Fruit fly (Drosophila melanogaster) whole organism, adult: Measurements from ENCODE around the gene Setx.

Experiments used
- CG11617 ChIP-seq: fragments of 200-800 bp; sonication (Bioruptor generic); optimal IDR thresholded peaks from 2 replicates; lab custom pipeline; 2017; ENCODE audit warnings: mild to moderate bottlenecking, missing biosample characterization, missing genetic modification reagents, missing genetic modification characterization
- CG12768 ChIP-seq: fragments of 200-800 bp; sonication (Bioruptor generic); optimal IDR thresholded peaks from 2 replicates; lab custom pipeline; 2017; ENCODE audit warnings: missing biosample characterization, missing genetic modification characterization, mild to moderate bottlenecking, moderate library complexity, missing genetic modification reagents
- CG14711 ChIP-seq: fragments of 200-800 bp; sonication (Bioruptor generic); optimal IDR thresholded peaks from 2 replicates; lab custom pipeline; 2018; ENCODE audit warnings: missing biosample characterization, mild to moderate bottlenecking, missing genetic modification characterization, moderate library complexity
- CG1620 ChIP-seq: fragments of 200-800 bp; sonication (Bioruptor generic); optimal IDR thresholded peaks from 2 replicates; lab custom pipeline; 2016; ENCODE audit warnings: missing biosample characterization, missing genetic modification characterization
- CG33017 ChIP-seq: fragments of 200-800 bp; sonication (Bioruptor generic); optimal IDR thresholded peaks from 2 replicates; lab custom pipeline; 2018; ENCODE audit warnings: missing biosample characterization, mild to moderate bottlenecking, missing genetic modification characterization, moderate library complexity
- CG5204 ChIP-seq: fragments of 200-800 bp; sonication (Bioruptor generic); optimal IDR thresholded peaks from 2 replicates; lab custom pipeline; 2016; ENCODE audit warnings: missing biosample characterization, missing genetic modification characterization
- CG7045 ChIP-seq: fragments of 200-800 bp; sonication (Bioruptor generic); optimal IDR thresholded peaks from 2 replicates; lab custom pipeline; 2017; ENCODE audit warnings: missing biosample characterization, mild to moderate bottlenecking, missing genetic modification characterization
- CG7101 ChIP-seq: fragments of 200-800 bp; sonication (Bioruptor generic); optimal IDR thresholded peaks from 2 replicates; lab custom pipeline; 2018; ENCODE audit warnings: missing biosample characterization, mild to moderate bottlenecking, missing genetic modification characterization, moderate library complexity
- Clk ChIP-seq: fragments of 200-800 bp; sonication (Bioruptor generic); optimal IDR thresholded peaks from 2 replicates; lab custom pipeline; 2017; ENCODE audit warnings: missing biosample characterization, missing genetic modification characterization
- Crg-1 ChIP-seq: fragments of 200-800 bp; sonication (Bioruptor generic); optimal IDR thresholded peaks from 2 replicates; lab custom pipeline; 2016; ENCODE audit warnings: missing biosample characterization, missing genetic modification characterization
- Hr96 ChIP-seq: fragments of 200-800 bp; sonication (Bioruptor generic); optimal IDR thresholded peaks from 2 replicates; lab custom pipeline; 2016; ENCODE audit warnings: missing biosample characterization, missing genetic modification characterization
- Mnt ChIP-seq: fragments of 200-800 bp; sonication (Bioruptor generic); optimal IDR thresholded peaks from 2 replicates; lab custom pipeline; 2016; ENCODE audit warnings: missing biosample characterization, mild to moderate bottlenecking, missing genetic modification characterization
- bab1 ChIP-seq: fragments of 200-800 bp; sonication (Bioruptor generic); optimal IDR thresholded peaks from 3 replicates; lab custom pipeline; 2019; ENCODE audit warnings: missing biosample characterization, mild to moderate bottlenecking, missing genetic modification characterization, moderate library complexity
- cic ChIP-seq: fragments of 200-800 bp; sonication (Bioruptor generic); optimal IDR thresholded peaks from 2 replicates; lab custom pipeline; 2017; ENCODE audit warnings: missing biosample characterization, mild to moderate bottlenecking, missing genetic modification characterization, moderate library complexity
- cnc ChIP-seq, 2 experiments: fragments of >200 bp; optimal IDR thresholded peaks; 2 replicates each; lab custom pipeline; 2017
- kay ChIP-seq: fragments of 200-800 bp; sonication (Bioruptor generic); peaks from one replicate; lab custom pipeline; 2016; ENCODE audit warnings: missing biosample characterization, missing genetic modification characterization, borderline replicate concordance
- ovo ChIP-seq: fragments of 200-800 bp; sonication (Bioruptor generic); optimal IDR thresholded peaks from 2 replicates; lab custom pipeline; 2016; ENCODE audit warnings: missing biosample characterization, missing genetic modification characterization
- pad ChIP-seq: fragments of 200-800 bp; sonication (Bioruptor generic); optimal IDR thresholded peaks from 3 replicates; lab custom pipeline; 2017; ENCODE audit warnings: missing biosample characterization, missing genetic modification characterization, mild to moderate bottlenecking, moderate library complexity, missing genetic modification reagents
- tj ChIP-seq: fragments of 200-800 bp; sonication (Bioruptor generic); optimal IDR thresholded peaks from 3 replicates; lab custom pipeline; 2017; ENCODE audit warnings: missing biosample characterization, mild to moderate bottlenecking, missing genetic modification characterization, moderate library complexity
- toe ChIP-seq: fragments of 200-800 bp; sonication (Bioruptor generic); optimal IDR thresholded peaks from 2 replicates; lab custom pipeline; 2016; ENCODE audit warnings: missing biosample characterization, missing genetic modification characterization

Setx gene

dm6 chr3L:8150812-8151211 lies 13.5 kb upstream of the Setx start:
- TF ChIP-seq CG11617 (GFP tag; lab: Kevin White, UChicago) (no peak), Mnt (GFP tag; lab: Kevin White, UChicago) (no peak), bab1 (no peak), CG14711 (tag; lab: Kevin White, UChicago) (no peak), ovo (GFP tag; lab: Kevin White, UChicago) (no peak)

dm6 chr3L:8150284-8150683 lies 13.0 kb upstream of the Setx start:
- TF ChIP-seq Hr96 (GFP tag; lab: Kevin White, UChicago) (no peak), Mnt (GFP tag; lab: Kevin White, UChicago) (no peak), cnc (optimal IDR thresholded peaks at IDR 0.05; lab: Kevin White, UChicago) (no peak), CG1620 (GFP tag; lab: Kevin White, UChicago) (no peak), CG7045 (no peak), Clk (GFP tag; lab: Kevin White, UChicago) (no peak), CG11617 (GFP tag; lab: Kevin White, UChicago) (no peak), CG33017 (tag; lab: Kevin White, UChicago) (no peak), tj (GFP tag; lab: Kevin White, UChicago) (no peak), pad (GFP tag; lab: Kevin White, UChicago) (no peak), cic (GFP tag; lab: Kevin White, UChicago) (no peak), kay (GFP tag; lab: Kevin White, UChicago) (no peak), ovo (GFP tag; lab: Kevin White, UChicago) (no peak), CG14711 (tag; lab: Kevin White, UChicago) (no peak), CG7101 (no peak), bab1 (no peak), CG12768 (GFP tag; lab: Kevin White, UChicago) (no peak), toe (GFP tag; lab: Kevin White, UChicago) (no peak)

- no peak for TF ChIP-seq Crg-1 (GFP tag; lab: Kevin White, UChicago)
- TF ChIP-seq CG12768 (GFP tag; lab: Kevin White, UChicago): peak; percentile 72
- TF ChIP-seq CG33017 (tag; lab: Kevin White, UChicago): no peak
- TF ChIP-seq cnc (optimal IDR thresholded peaks at IDR 0.05; lab: Kevin White, UChicago): no peak
- peak; percentile 60 for TF ChIP-seq Mnt (GFP tag; lab: Kevin White, UChicago)
- no peak for TF ChIP-seq CG11617 (GFP tag; lab: Kevin White, UChicago)
- TF ChIP-seq Clk (GFP tag; lab: Kevin White, UChicago): no peak
- TF ChIP-seq CG5204 (GFP tag; lab: Kevin White, UChicago): peak; percentile 42
- no peak for TF ChIP-seq ovo (GFP tag; lab: Kevin White, UChicago)
- peak; percentile 27 for TF ChIP-seq CG14711 (tag; lab: Kevin White, UChicago)
- peak; percentile 6 for TF ChIP-seq cic (GFP tag; lab: Kevin White, UChicago)
- peak; percentile 34 for TF ChIP-seq toe (GFP tag; lab: Kevin White, UChicago)
- no peak for TF ChIP-seq CG1620 (GFP tag; lab: Kevin White, UChicago)
- TF ChIP-seq CG7045: peak; percentile 38
- peak; percentile 54 for TF ChIP-seq pad (GFP tag; lab: Kevin White, UChicago)
- TF ChIP-seq Hr96 (GFP tag; lab: Kevin White, UChicago): no peak
- TF ChIP-seq kay (GFP tag; lab: Kevin White, UChicago): no peak
- TF ChIP-seq CG7101: no peak
- no peak for TF ChIP-seq tj (GFP tag; lab: Kevin White, UChicago)
- TF ChIP-seq bab1: no peak
Observed at dm6 chr3L:8128396-8129050, 8.8 kb downstream of the Setx start.

- TF ChIP-seq kay (GFP tag; lab: Kevin White, UChicago) (no peak), ovo (GFP tag; lab: Kevin White, UChicago) (peak; percentile 97), CG7101 (peak; percentile 98), tj (GFP tag; lab: Kevin White, UChicago) (peak; percentile 93), Hr96 (GFP tag; lab: Kevin White, UChicago) (no peak), Crg-1 (GFP tag; lab: Kevin White, UChicago) (peak; percentile 96), CG7045 (peak; percentile 96), CG33017 (tag; lab: Kevin White, UChicago) (peak; percentile 95), cnc (optimal IDR thresholded peaks at IDR 0.05; lab: Kevin White, UChicago) (no peak), bab1 (peak; percentile 97), CG11617 (GFP tag; lab: Kevin White, UChicago) (peak; percentile 97), Mnt (GFP tag; lab: Kevin White, UChicago) (peak; percentile 89), cic (GFP tag; lab: Kevin White, UChicago) (peak; percentile 87), CG1620 (GFP tag; lab: Kevin White, UChicago) (peak; percentile 90), CG14711 (tag; lab: Kevin White, UChicago) (peak; percentile 97), CG12768 (GFP tag; lab: Kevin White, UChicago) (peak; percentile 95), toe (GFP tag; lab: Kevin White, UChicago) (peak; percentile 96), CG5204 (GFP tag; lab: Kevin White, UChicago) (peak; percentile 90), Clk (GFP tag; lab: Kevin White, UChicago) (peak; percentile 92), pad (GFP tag; lab: Kevin White, UChicago) (peak; percentile 88)
Observed at dm6 chr3L:8127712-8128210, 9.5 kb downstream of the Setx start, which contains the start of the genes Cds and Uba2. Gene Cds, plus strand, starts transcription at chr3L:8127762. Gene Uba2, minus strand, starts transcription at chr3L:8127818.
